Fruit fly (Drosophila melanogaster): ENCODE results near the gene t.
A peak's percentile ranks its signal among the peaks of the same experiment; 100 is the strongest.

t gene

dm6 chrX:9201866-9202681 lies 21.0 kb downstream of the t start (continued):
- TF ChIP-seq insv (GFP tag; optimal IDR thresholded peaks at IDR 0.05) = peak in 1 of 2 experiments; percentile 15
- TF ChIP-seq btn (GFP tag; optimal IDR thresholded peaks at IDR 0.05) = no peak
- no peak for TF ChIP-seq gfzf (GFP tag; optimal IDR thresholded peaks at IDR 0.05)
- TF ChIP-seq CG14441 (GFP tag; IDR thresholded peaks at IDR 0.05) = peak; percentile 86
- TF ChIP-seq Ada2b (GFP tag; IDR thresholded peaks at IDR 0.05) = peak; percentile 79
- TF ChIP-seq sd (tag; optimal IDR thresholded peaks at IDR 0.05) = peak; percentile 65
- peak; percentile 71 for TF ChIP-seq CG18619 (GFP tag; optimal IDR thresholded peaks at IDR 0.05)
- TF ChIP-seq fd102C (GFP tag; optimal IDR thresholded peaks at IDR 0.05) = no peak
- TF ChIP-seq hb (GFP tag; IDR thresholded peaks at IDR 0.05; ENCODE audit: partially characterized antibody) = no peak
- TF ChIP-seq jigr1 (GFP tag; IDR thresholded peaks at IDR 0.05) = no peak
- peak; percentile 47; the same call in 1 of the 2 replicates for TF ChIP-seq onecut (GFP tag; IDR thresholded peaks at IDR 0.05)
- peak; percentile 25 for TF ChIP-seq maf-S (GFP tag; optimal IDR thresholded peaks at IDR 0.05)
- peak; percentile 18 for TF ChIP-seq CG5180 (GFP tag; optimal IDR thresholded peaks at IDR 0.05)
- TF ChIP-seq CG6654 (GFP tag; optimal IDR thresholded peaks at IDR 0.05) = peak; percentile 37
- peak; percentile 58 for TF ChIP-seq CG1233 (GFP tag; optimal IDR thresholded peaks at IDR 0.05)
- peak; percentile 36 for TF ChIP-seq CG17568 (GFP tag; optimal IDR thresholded peaks at IDR 0.05)
- no peak for TF ChIP-seq tll (GFP tag; optimal IDR thresholded peaks at IDR 0.05)
- no peak for TF ChIP-seq CG17912 (GFP tag; optimal IDR thresholded peaks at IDR 0.05)
- peak; percentile 32 for TF ChIP-seq CG34376 (GFP tag; optimal IDR thresholded peaks at IDR 0.05)
- TF ChIP-seq chif (GFP tag; optimal IDR thresholded peaks at IDR 0.05) = peak in 1 of 2 experiments; percentile 8
- no peak for TF ChIP-seq Tbp (GFP tag; optimal IDR thresholded peaks at IDR 0.05)
- no peak for TF ChIP-seq lov (optimal IDR thresholded peaks at IDR 0.05)
- TF ChIP-seq lov (GFP tag; IDR thresholded peaks at IDR 0.05) = 0 out of 3 replicates have a peak, but pooled peaks have one; percentile 42
- TF ChIP-seq CG15011 (GFP tag; optimal IDR thresholded peaks at IDR 0.05) = peak; percentile 27
- TF ChIP-seq CG6272 (GFP tag; IDR thresholded peaks at IDR 0.05) = peak; percentile 72; the same call in 1 of the 2 replicates
- TF ChIP-seq CG14014 (GFP tag; IDR thresholded peaks at IDR 0.05) = peak; percentile 89
- peak; percentile 55 for TF ChIP-seq CG14667 (GFP tag; IDR thresholded peaks at IDR 0.05)
- no peak for TF ChIP-seq fd64A (GFP tag; optimal IDR thresholded peaks at IDR 0.05)
- peak; percentile 47 for TF ChIP-seq Jarid2 (GFP tag; optimal IDR thresholded peaks at IDR 0.05)
- peak; percentile 76 for TF ChIP-seq cas (GFP tag; IDR thresholded peaks at IDR 0.05)
- TF ChIP-seq Pdp1 (GFP tag; optimal IDR thresholded peaks at IDR 0.05) = no peak
- TF ChIP-seq CG7271 (tag; optimal IDR thresholded peaks at IDR 0.05) = no peak
- TF ChIP-seq CG11398 (GFP tag; optimal IDR thresholded peaks at IDR 0.05) = no peak
- TF ChIP-seq CG14710 (tag; optimal IDR thresholded peaks at IDR 0.05) = peak; percentile 38
- TF ChIP-seq CG9876 (GFP tag; optimal IDR thresholded peaks at IDR 0.05) = no peak
- peak in 1 of 2 experiments; percentile 31 for TF ChIP-seq Eip74EF (GFP tag; optimal IDR thresholded peaks at IDR 0.05)
- TF ChIP-seq Xrp1 (GFP tag; IDR thresholded peaks at IDR 0.05) = peak; percentile 63
- peak; percentile 82 for TF ChIP-seq CG12769 (tag; optimal IDR thresholded peaks at IDR 0.05)
- peak; percentile 76 for TF ChIP-seq CoRest (tag; optimal IDR thresholded peaks at IDR 0.05)
- TF ChIP-seq toy (GFP tag; IDR thresholded peaks at IDR 0.05) = peak; percentile 66
- TF ChIP-seq h (optimal IDR thresholded peaks at IDR 0.05) = no peak
- no peak for TF ChIP-seq aop (GFP tag; IDR thresholded peaks at IDR 0.05)
- no peak for TF ChIP-seq Mad (GFP tag; optimal IDR thresholded peaks at IDR 0.05)
- peak; percentile 82 for TF ChIP-seq Dek (tag; optimal IDR thresholded peaks at IDR 0.05)
- no peak for TF ChIP-seq CG10565 (GFP tag; optimal IDR thresholded peaks at IDR 0.05)
- peak; percentile 52 for TF ChIP-seq phol (tag; optimal IDR thresholded peaks at IDR 0.05)
- peak; percentile 57 for TF ChIP-seq Dip3 (GFP tag; optimal IDR thresholded peaks at IDR 0.05)
- no peak for TF ChIP-seq CG31388 (GFP tag; optimal IDR thresholded peaks at IDR 0.05)
- peak; percentile 47; the same call in 1 of the 2 replicates for TF ChIP-seq Nf-YA (GFP tag; IDR thresholded peaks at IDR 0.05)

All from whole organism, embryonic.